Fruit fly (Drosophila melanogaster): ENCODE measurements around the gene mthl5.

Gene mthl5

DNA sequence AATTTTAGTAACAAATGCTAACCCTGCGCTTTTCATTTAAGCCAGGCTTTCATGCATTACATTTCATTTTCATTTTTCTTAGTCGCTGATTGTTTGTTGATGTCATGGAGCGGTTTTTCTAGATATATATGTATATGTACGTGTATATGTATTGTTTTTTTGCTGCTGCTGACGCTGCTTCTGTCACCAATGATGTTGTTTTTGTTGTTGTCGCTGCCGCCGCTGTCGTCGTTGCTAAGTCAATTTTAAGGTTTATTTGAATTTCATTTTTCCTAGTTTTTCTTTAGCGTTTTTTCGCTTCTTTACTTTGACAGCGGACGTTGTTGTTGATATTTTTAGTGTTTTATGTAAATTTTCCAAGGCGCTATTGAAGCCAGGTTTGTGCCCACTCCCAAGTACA lies 16.8 kb downstream of the mthl5 start (continued):
- TF ChIP-seq ATbp (GFP tag; optimal IDR thresholded peaks at IDR 0.05) (peak; percentile 11), B-H1 (GFP tag; IDR thresholded peaks at IDR 0.05) (0 out of 3 replicates have a peak, but pooled peaks have one; percentile 4)

DNA sequence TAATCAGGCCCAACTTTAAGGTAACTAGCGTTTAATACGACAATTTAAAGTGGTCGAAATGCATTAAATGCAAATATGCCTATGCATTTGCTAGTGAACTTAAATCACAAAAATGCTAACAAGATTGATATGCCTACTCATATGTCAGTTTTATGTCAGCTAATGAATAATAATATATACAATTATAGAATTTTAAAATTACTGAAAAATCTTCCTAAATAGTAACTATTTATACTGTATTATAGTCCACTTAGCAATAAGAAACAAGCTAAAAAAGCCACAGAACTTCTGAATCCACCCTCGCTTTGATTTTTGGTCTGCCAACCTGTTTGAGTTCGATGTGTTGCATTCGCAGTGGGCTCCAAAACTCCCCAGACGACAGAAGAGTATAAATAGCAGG lies 17.3 kb downstream of the mthl5 start:
- TF ChIP-seq BtbVII (GFP tag; optimal IDR thresholded peaks at IDR 0.05) (no peak), oc (tag; optimal IDR thresholded peaks at IDR 0.05) (no peak), CG17385 (GFP tag; optimal IDR thresholded peaks at IDR 0.05) (no peak), eyg (GFP tag; optimal IDR thresholded peaks at IDR 0.05) (no peak), Max (GFP tag; optimal IDR thresholded peaks at IDR 0.05) (no peak), inv (GFP tag; IDR thresholded peaks at IDR 0.05; ENCODE audit: partially characterized antibody) (no peak), CG6765 (GFP tag; optimal IDR thresholded peaks at IDR 0.05) (no peak), Nf-YA (GFP tag; IDR thresholded peaks at IDR 0.05) (no peak), stc (GFP tag; IDR thresholded peaks at IDR 0.05) (no peak), lab (GFP tag; optimal IDR thresholded peaks at IDR 0.05) (no peak), cwo (GFP tag; optimal IDR thresholded peaks at IDR 0.05) (no peak), MBD-R2 (GFP tag; IDR thresholded peaks at IDR 0.05) (no peak), disco-r (GFP tag; optimal IDR thresholded peaks at IDR 0.05) (no peak), CG4404 (GFP tag; IDR thresholded peaks at IDR 0.05) (no peak), tgo (GFP tag; IDR thresholded peaks at IDR 0.05) (peak; percentile 46; the same call in 2 of the 3 replicates), CG11247 (GFP tag; IDR thresholded peaks at IDR 0.05) (peak; percentile 33; the same call in 1 of the 2 replicates), CG11560 (tag; IDR thresholded peaks at IDR 0.05) (no peak), dati (GFP tag; IDR thresholded peaks at IDR 0.05) (no peak), CG17802 (tag; optimal IDR thresholded peaks at IDR 0.05) (no peak), CG17568 (GFP tag; optimal IDR thresholded peaks at IDR 0.05) (no peak), bsh (GFP tag; optimal IDR thresholded peaks at IDR 0.05) (no peak), pnt (GFP tag; optimal IDR thresholded peaks at IDR 0.05) (no peak), Meics (GFP tag; optimal IDR thresholded peaks at IDR 0.05) (peak; percentile 34), org-1 (GFP tag; optimal IDR thresholded peaks at IDR 0.05) (no peak), Dref (GFP tag; IDR thresholded peaks at IDR 0.05) (no peak), Optix (GFP tag; IDR thresholded peaks at IDR 0.05) (no peak), ranshi (GFP tag; IDR thresholded peaks at IDR 0.05) (peak; percentile 47; the same call in 1 of the 2 replicates), Hr39 (optimal IDR thresholded peaks at IDR 0.05) (no peak), dpn (GFP tag; optimal IDR thresholded peaks at IDR 0.05) (no peak), Awh (GFP tag; IDR thresholded peaks at IDR 0.05) (no peak), lilli (GFP tag; optimal IDR thresholded peaks at IDR 0.05) (no peak), br (optimal IDR thresholded peaks at IDR 0.05) (no peak), CG2129 (GFP tag; IDR thresholded peaks at IDR 0.05; ENCODE audit: partially characterized antibody) (no peak), pfk (GFP tag; optimal IDR thresholded peaks at IDR 0.05) (no peak), CG14860 (GFP tag; IDR thresholded peaks at IDR 0.05; ENCODE audit: partially characterized antibody) (no peak), repo (GFP tag; optimal IDR thresholded peaks at IDR 0.05) (no peak), CG11398 (GFP tag; optimal IDR thresholded peaks at IDR 0.05) (no peak), ftz-f1 (GFP tag; optimal IDR thresholded peaks at IDR 0.05) (no peak), shn (GFP tag; optimal IDR thresholded peaks at IDR 0.05) (no peak), Hey (tag; optimal IDR thresholded peaks at IDR 0.05) (no peak), Atf6 (GFP tag; IDR thresholded peaks at IDR 0.05) (no peak), Poxn (GFP tag; IDR thresholded peaks at IDR 0.05) (no peak), esg (GFP tag; conservative IDR thresholded peaks at IDR 0.05) (no peak), CG15696 (tag; optimal IDR thresholded peaks at IDR 0.05) (no peak), CG6272 (GFP tag; IDR thresholded peaks at IDR 0.05) (no peak), kni (GFP tag; optimal IDR thresholded peaks at IDR 0.05) (no peak), trem (tag; optimal IDR thresholded peaks at IDR 0.05) (peak; percentile 4), CG34376 (GFP tag; optimal IDR thresholded peaks at IDR 0.05) (no peak), YL-1 (GFP tag; optimal IDR thresholded peaks at IDR 0.05) (no peak)

All from whole organism, embryonic.